Fruit fly (Drosophila melanogaster) whole organism, embryonic: Measurements from ENCODE around the gene NKCC.

Experiments
- Abd-B ChIP-seq: fragments of 200-800 bp; sonication (Bioruptor generic); optimal IDR thresholded peaks from 2 replicates; lab custom pipeline; 2018; ENCODE audit warnings: missing biosample characterization, mild to moderate bottlenecking, missing genetic modification characterization, moderate library complexity
- Adf1 ChIP-seq: fragments of 200-800 bp; sonication (Bioruptor generic); IDR thresholded peaks from 2 replicates; pipeline ENCODE4 v1.3.6; 2022; ENCODE audit warnings: missing biosample characterization, missing genetic modification characterization
- Atf-2 ChIP-seq: fragments of 200-800 bp; sonication (Bioruptor generic); optimal IDR thresholded peaks from 2 replicates; lab custom pipeline; 2016; ENCODE audit warnings: missing biosample characterization, missing genetic modification characterization
- CG11247 ChIP-seq: fragments of 200-800 bp; sonication (Bioruptor generic); IDR thresholded peaks from 2 replicates; pipeline ENCODE4 v1.3.6; 2022; ENCODE audit warnings: missing biosample characterization, missing genetic modification characterization
- CG12659 ChIP-seq: fragments of 200-800 bp; sonication (Bioruptor generic); optimal IDR thresholded peaks from 3 replicates; lab custom pipeline; 2017; ENCODE audit warnings: mild to moderate bottlenecking, missing biosample characterization, missing genetic modification reagents, missing genetic modification characterization
- CG13775 ChIP-seq: fragments of 200-800 bp; sonication (Bioruptor generic); optimal IDR thresholded peaks from 3 replicates; lab custom pipeline; 2017; ENCODE audit warnings: missing biosample characterization, mild to moderate bottlenecking, missing genetic modification characterization
- CG14441 ChIP-seq: fragments of 200-800 bp; sonication (Bioruptor generic); IDR thresholded peaks from 2 replicates; pipeline ENCODE4 v1.3.6; 2022; ENCODE audit warnings: missing biosample characterization, missing genetic modification characterization
- CG15601 ChIP-seq: fragments of 200-800 bp; sonication (Bioruptor generic); optimal IDR thresholded peaks from 3 replicates; lab custom pipeline; 2019; ENCODE audit warnings: missing biosample characterization, mild to moderate bottlenecking, missing genetic modification characterization, moderate library complexity
- CG1602 ChIP-seq: fragments of 200-800 bp; sonication (Bioruptor generic); optimal IDR thresholded peaks from 3 replicates; lab custom pipeline; 2016; ENCODE audit warnings: missing biosample characterization, missing genetic modification characterization
- CG17361 ChIP-seq: fragments of 200-800 bp; sonication (Bioruptor generic); IDR thresholded peaks from 3 replicates; pipeline ENCODE4 v1.3.6; 2022; ENCODE audit warnings: missing biosample characterization, missing genetic modification characterization
- CG17829 ChIP-seq: fragments of 200-800 bp; optimal IDR thresholded peaks from 2 replicates; lab custom pipeline; 2019; ENCODE audit warnings: missing biosample characterization, mild to moderate bottlenecking, missing genetic modification characterization, moderate library complexity
- CG1792 ChIP-seq: fragments of 200-800 bp; sonication (Bioruptor generic); optimal IDR thresholded peaks from 2 replicates; lab custom pipeline; 2016; ENCODE audit warnings: missing biosample characterization, missing genetic modification characterization
- CG18011 ChIP-seq: fragments of 200-800 bp; sonication (Bioruptor generic); optimal IDR thresholded peaks from 2 replicates; lab custom pipeline; 2017; ENCODE audit warnings: missing biosample characterization, missing genetic modification characterization, mild to moderate bottlenecking, moderate library complexity, missing genotype
- CG18764 ChIP-seq: fragments of 200-800 bp; sonication (Bioruptor generic); optimal IDR thresholded peaks from 3 replicates; lab custom pipeline; 2016; ENCODE audit warnings: missing biosample characterization, missing genetic modification characterization
- CG2116 ChIP-seq: fragments of 200-800 bp; sonication (Bioruptor generic); optimal IDR thresholded peaks from 3 replicates; lab custom pipeline; 2018; ENCODE audit warnings: missing biosample characterization, mild to moderate bottlenecking, missing genetic modification characterization
- CG6175 ChIP-seq: fragments of 200-800 bp; sonication (Bioruptor generic); IDR thresholded peaks from 3 replicates; pipeline ENCODE4 v1.3.6; 2022; ENCODE audit warnings: missing biosample characterization, missing genetic modification characterization
- CG6272 ChIP-seq: fragments of 200-800 bp; sonication (Bioruptor generic); IDR thresholded peaks from 2 replicates; pipeline ENCODE4 v1.3.6; 2022; ENCODE audit warnings: missing biosample characterization, missing genetic modification characterization
- CG6854 ChIP-seq: fragments of 200-800 bp; sonication (Bioruptor generic); optimal IDR thresholded peaks from 3 replicates; lab custom pipeline; 2017; ENCODE audit warnings: missing biosample characterization, mild to moderate bottlenecking, missing genetic modification characterization
- CG7372 ChIP-seq: fragments of 200-800 bp; sonication (Bioruptor generic); IDR thresholded peaks from 2 replicates; pipeline ENCODE4 v1.3.6; 2022; ENCODE audit warnings: missing biosample characterization, missing genetic modification characterization
- CG8359 ChIP-seq: fragments of 200-800 bp; sonication (Bioruptor generic); optimal IDR thresholded peaks from 2 replicates; lab custom pipeline; 2017; ENCODE audit warnings: missing biosample characterization, mild to moderate bottlenecking, missing genetic modification characterization, borderline replicate concordance
- CG9797 ChIP-seq: fragments of 200-800 bp; sonication (Bioruptor generic); optimal IDR thresholded peaks from 3 replicates; lab custom pipeline; 2018; ENCODE audit warnings: missing biosample characterization, mild to moderate bottlenecking, missing genetic modification characterization
- CTCF ChIP-seq: fragments of 200-800 bp; sonication (Bioruptor generic); optimal IDR thresholded peaks from 2 replicates; lab custom pipeline; 2017; ENCODE audit warnings: missing biosample characterization, mild to moderate bottlenecking, missing genetic modification characterization, moderate library complexity
- Chrac-16 ChIP-seq: fragments of 200-800 bp; sonication (Bioruptor generic); optimal IDR thresholded peaks from 3 replicates; lab custom pipeline; 2016; ENCODE audit warnings: missing biosample characterization, missing genetic modification characterization
- Dbx ChIP-seq: fragments of 200-800 bp; sonication (Bioruptor generic); IDR thresholded peaks from 3 replicates; pipeline ENCODE4 v1.3.6; 2022; ENCODE audit warnings: missing biosample characterization, missing genetic modification characterization
- Dip2 ChIP-seq: fragments of 200-800 bp; sonication (Bioruptor generic); IDR thresholded peaks from 2 replicates; pipeline ENCODE4 v1.3.6; 2022; ENCODE audit warnings: missing biosample characterization, missing genetic modification characterization
- Ets65A ChIP-seq: fragments of 200-800 bp; sonication (Bioruptor generic); peaks from one replicate; lab custom pipeline; 2016; ENCODE audit warnings: missing biosample characterization, missing genetic modification characterization
- GATAe ChIP-seq: fragments of 200-800 bp; sonication (Bioruptor generic); conservative IDR thresholded peaks from 2 replicates; pipeline ENCODE4 v1.3.6; 2022; ENCODE audit warnings: missing biosample characterization, missing genetic modification characterization
- HLH4C ChIP-seq: fragments of 200-800 bp; sonication (Bioruptor generic); IDR thresholded peaks from 3 replicates; pipeline ENCODE4 v1.3.6; 2022; ENCODE audit warnings: missing biosample characterization, missing genetic modification characterization; ENCODE audit not compliant: partially characterized antibody
- Hr3 ChIP-seq: fragments of 200-800 bp; sonication (Bioruptor generic); optimal IDR thresholded peaks from 3 replicates; lab custom pipeline; 2016; ENCODE audit warnings: missing biosample characterization, missing genetic modification characterization
- Rfx ChIP-seq: fragments of 200-800 bp; sonication (Bioruptor generic); IDR thresholded peaks from 2 replicates; pipeline ENCODE4 v1.3.6; 2022; ENCODE audit warnings: missing biosample characterization, missing genetic modification characterization
- Usf ChIP-seq: fragments of 200-800 bp; sonication (Bioruptor generic); optimal IDR thresholded peaks from 2 replicates; lab custom pipeline; 2017; ENCODE audit warnings: missing genotype, missing biosample characterization, missing genetic modification characterization
- YL-1 ChIP-seq: fragments of 200-800 bp; sonication (Bioruptor generic); optimal IDR thresholded peaks from 3 replicates; lab custom pipeline; 2017; ENCODE audit warnings: missing biosample characterization, mild to moderate bottlenecking, missing genetic modification characterization
- aop ChIP-seq: fragments of 200-800 bp; sonication (Bioruptor generic); IDR thresholded peaks from 2 replicates; pipeline ENCODE4 v1.3.6; 2022; ENCODE audit warnings: missing biosample characterization, missing genetic modification characterization
- cas ChIP-seq: fragments of 200-800 bp; sonication (Bioruptor generic); IDR thresholded peaks from 2 replicates; pipeline ENCODE4 v1.3.6; 2022; ENCODE audit warnings: missing biosample characterization, missing genetic modification characterization
- chif ChIP-seq, 2 experiments: fragments of 200-800 bp; sonication (Bioruptor generic); optimal IDR thresholded peaks; 3 replicates each; lab custom pipeline; 2016; ENCODE audit warnings: missing biosample characterization in 2 of 2, missing genetic modification characterization in 2 of 2
- dysf ChIP-seq: fragments of 200-800 bp; sonication (Bioruptor generic); IDR thresholded peaks from 3 replicates; pipeline ENCODE4 v1.3.6; 2022; ENCODE audit warnings: missing biosample characterization, missing genetic modification characterization
- fd102C ChIP-seq: fragments of 200-800 bp; sonication (Bioruptor generic); optimal IDR thresholded peaks from 2 replicates; lab custom pipeline; 2018; ENCODE audit warnings: missing biosample characterization, mild to moderate bottlenecking, missing genetic modification characterization, moderate library complexity
- gem ChIP-seq: fragments of 200-800 bp; sonication (Bioruptor generic); optimal IDR thresholded peaks from 2 replicates; lab custom pipeline; 2019; ENCODE audit warnings: missing biosample characterization, mild to moderate bottlenecking, missing genetic modification characterization, moderate library complexity
- lov ChIP-seq, 2 experiments: fragments of 200-800 bp in 1 of 2; fragments of >200 bp in 1 of 2; sonication (Bioruptor generic) in 1 of 2; IDR thresholded peaks in 1 of 2; optimal IDR thresholded peaks in 1 of 2; 2 replicates in 1 of 2; 3 replicates in 1 of 2; pipeline versions ENCODE4 v1.3.6 to Lab custom; 2017 to 2022; ENCODE audit warnings: missing biosample characterization in 1 of 2, missing genetic modification characterization in 1 of 2
- mirr ChIP-seq: fragments of 200-800 bp; sonication (Bioruptor generic); optimal IDR thresholded peaks from 3 replicates; lab custom pipeline; 2018; ENCODE audit warnings: missing biosample characterization, mild to moderate bottlenecking, missing genetic modification characterization
- nerfin-1 ChIP-seq: fragments of 200-800 bp; sonication (Bioruptor generic); optimal IDR thresholded peaks from 3 replicates; lab custom pipeline; 2019; ENCODE audit warnings: missing biosample characterization, mild to moderate bottlenecking, missing genetic modification characterization, moderate library complexity
- pnt ChIP-seq: fragments of 200-800 bp; sonication (Bioruptor generic); optimal IDR thresholded peaks from 3 replicates; lab custom pipeline; 2016; ENCODE audit warnings: missing biosample characterization, missing genetic modification characterization
- sens-2 ChIP-seq: fragments of 200-800 bp; sonication (Bioruptor generic); IDR thresholded peaks from 2 replicates; pipeline ENCODE4 v1.3.6; 2022; ENCODE audit warnings: missing biosample characterization, missing genetic modification characterization
- sisA ChIP-seq: fragments of 200-800 bp; sonication (Bioruptor generic); IDR thresholded peaks from 2 replicates; pipeline ENCODE4 v1.3.6; 2022; ENCODE audit warnings: missing biosample characterization, missing genetic modification characterization
- slbo ChIP-seq: fragments of 200-800 bp; sonication (Bioruptor generic); IDR thresholded peaks from 2 replicates; pipeline ENCODE4 v1.3.6; 2022; ENCODE audit warnings: missing biosample characterization, missing genetic modification characterization
- stc ChIP-seq: fragments of 200-800 bp; sonication (Bioruptor generic); IDR thresholded peaks from 2 replicates; pipeline ENCODE4 v1.3.6; 2022; ENCODE audit warnings: missing biosample characterization, missing genetic modification characterization
- tgo ChIP-seq: fragments of 200-800 bp; sonication (Bioruptor generic); IDR thresholded peaks from 3 replicates; pipeline ENCODE4 v1.3.6; 2022; ENCODE audit warnings: missing biosample characterization, missing genetic modification characterization
- trh ChIP-seq: fragments of 200-800 bp; sonication (Bioruptor generic); optimal IDR thresholded peaks from 2 replicates; lab custom pipeline; 2016; ENCODE audit warnings: missing biosample characterization, missing genetic modification characterization
- ttk ChIP-seq: fragments of 200-800 bp; sonication (Bioruptor generic); IDR thresholded peaks from 2 replicates; pipeline ENCODE4 v2.1.2; 2022; ENCODE audit warnings: missing biosample characterization, missing genetic modification characterization
- twi ChIP-seq: fragments of 200-800 bp; optimal IDR thresholded peaks from 2 replicates; lab custom pipeline; 2019; ENCODE audit warnings: missing biosample characterization, mild to moderate bottlenecking, missing genetic modification characterization, moderate library complexity
- wdn ChIP-seq: fragments of 200-800 bp; sonication (Bioruptor generic); IDR thresholded peaks from 2 replicates; pipeline ENCODE4 v1.3.6; 2022; ENCODE audit warnings: missing biosample characterization, missing genetic modification characterization
- yki ChIP-seq: fragments of >200 bp; optimal IDR thresholded peaks from 3 replicates; lab custom pipeline; 2018

Gene NKCC

dm6 chr3R:5485295-5485718 lies 17.2 kb downstream of the NKCC start, which contains the start of gene CG31550 (continued):
- TF ChIP-seq CG18011 (GFP tag; lab: Kevin White, UChicago) (no peak), CG18764 (GFP tag; lab: Kevin White, UChicago) (peak; percentile 57), CG12659 (GFP tag; lab: Kevin White, UChicago) (peak; percentile 76), CG6175 (0 out of 3 replicates have a peak, but pooled peaks have one; percentile 59), Abd-B (GFP tag; lab: Kevin White, UChicago) (peak; percentile 74), sisA (GFP tag; lab: Robert Waterston, UW) (peak; percentile 74), CG9797 (peak; percentile 39), sens-2 (no peak), Usf (GFP tag; lab: Kevin White, UChicago) (peak; percentile 33), Adf1 (GFP tag; lab: Robert Waterston, UW) (no peak), Rfx (GFP tag; lab: Robert Waterston, UW) (peak; percentile 86), stc (GFP tag; lab: Robert Waterston, UW) (no peak; the same call in 1 of the 2 replicates), CG7372 (GFP tag; lab: Robert Waterston, UW) (0 out of 2 replicates have a peak, but pooled peaks have one; percentile 55), CG1602 (GFP tag; lab: Kevin White, UChicago) (peak; percentile 76), CG17829 (tag; lab: Kevin White, UChicago) (peak; percentile 81), tgo (GFP tag; lab: Robert Waterston, UW) (peak; percentile 85), CG8359 (GFP tag; lab: Kevin White, UChicago) (no peak), Ets65A (GFP tag; lab: Kevin White, UChicago) (peak; percentile 91), CG17361 (GFP tag; lab: Robert Waterston, UW) (no peak; the same call in 1 of the 3 replicates), slbo (GFP tag; lab: Robert Waterston, UW) (peak; percentile 91), HLH4C (GFP tag; lab: Robert Waterston, UW) (0 out of 3 replicates have a peak, but pooled peaks have one; percentile 34), Chrac-16 (GFP tag; lab: Kevin White, UChicago) (peak; percentile 76), ttk (peak; percentile 60), CG11247 (GFP tag; lab: Robert Waterston, UW) (peak; percentile 70), aop (GFP tag; lab: Robert Waterston, UW) (no peak; the same call in 1 of the 2 replicates), CG6854 (GFP tag; lab: Kevin White, UChicago) (no peak), gem (tag; lab: Kevin White, UChicago) (peak; percentile 86), CG6272 (GFP tag; lab: Robert Waterston, UW) (peak; percentile 59), fd102C (peak; percentile 3), mirr (GFP tag; lab: Kevin White, UChicago) (no peak), Dbx (peak; percentile 77; the same call in 2 of the 3 replicates), pnt (GFP tag; lab: Kevin White, UChicago) (peak; percentile 34), dysf (peak; percentile 81), Atf-2 (GFP tag; lab: Kevin White, UChicago) (peak; percentile 9), CG14441 (GFP tag; lab: Robert Waterston, UW) (peak; percentile 72), CG13775 (GFP tag; lab: Kevin White, UChicago) (peak; percentile 66), lov (optimal IDR thresholded peaks at IDR 0.05; lab: Kevin White, UChicago) (no peak), lov (GFP tag; IDR thresholded peaks at IDR 0.05; lab: Robert Waterston, UW) (0 out of 3 replicates have a peak, but pooled peaks have one; percentile 20), trh (GFP tag; lab: Kevin White, UChicago) (peak; percentile 39), cas (GFP tag; lab: Robert Waterston, UW) (peak; percentile 57; the same call in 1 of the 2 replicates), Dip2 (no peak), chif (GFP tag; optimal IDR thresholded peaks at IDR 0.05; lab: Kevin White, UChicago) (peak; percentile 28 to 44), YL-1 (peak; percentile 82), wdn (GFP tag; lab: Robert Waterston, UW) (peak; percentile 60), twi (tag; lab: Kevin White, UChicago) (peak; percentile 37), CG2116 (GFP tag; lab: Kevin White, UChicago) (peak; percentile 50), CTCF (GFP tag; lab: Kevin White, UChicago) (no peak), nerfin-1 (peak; percentile 60), Hr3 (peak; percentile 74), yki (lab: Kevin White, UChicago) (no peak), CG15601 (no peak), CG1792 (GFP tag; lab: Kevin White, UChicago) (peak; percentile 18), GATAe (GFP tag; lab: Robert Waterston, UW) (no peak)
